Fruit fly (Drosophila melanogaster) whole organism, prepupa: ENCODE measurements around the gene CG3544.

ENCODE experiments used
- CG11294 ChIP-seq: fragments of 200-800 bp; sonication (Bioruptor generic); IDR thresholded peaks from 2 replicates; pipeline ENCODE4 v1.3.6; 2022; ENCODE audit warnings: missing biosample characterization, missing genetic modification characterization
- CG11762 ChIP-seq: fragments of 200-800 bp; sonication (Bioruptor generic); optimal IDR thresholded peaks from 3 replicates; lab custom pipeline; 2016; ENCODE audit warnings: missing biosample characterization, missing genetic modification characterization; ENCODE audit not compliant: insufficient read depth
- CG11902 ChIP-seq: fragments of 200-800 bp; sonication (Bioruptor generic); optimal IDR thresholded peaks from 3 replicates; lab custom pipeline; 2016; ENCODE audit warnings: missing biosample characterization, missing genetic modification characterization
- CG15336 ChIP-seq: fragments of 200-800 bp; sonication (Bioruptor generic); IDR thresholded peaks from 2 replicates; pipeline ENCODE4 v1.3.6; 2022; ENCODE audit warnings: missing biosample characterization, missing genetic modification characterization
- CG1621 ChIP-seq: fragments of 200-800 bp; sonication (Bioruptor generic); optimal IDR thresholded peaks from 3 replicates; lab custom pipeline; 2018; ENCODE audit warnings: missing biosample characterization, mild to moderate bottlenecking, missing genetic modification characterization
- CG16779 ChIP-seq: fragments of 200-800 bp; sonication (Bioruptor generic); optimal IDR thresholded peaks from 3 replicates; lab custom pipeline; 2017; ENCODE audit warnings: missing biosample characterization, mild to moderate bottlenecking, missing genetic modification characterization
- CG3032 ChIP-seq: fragments of 200-800 bp; optimal IDR thresholded peaks from 2 replicates; lab custom pipeline; 2019; ENCODE audit warnings: missing biosample characterization, mild to moderate bottlenecking, missing genetic modification characterization, moderate library complexity
- CG31627 ChIP-seq: fragments of 200-800 bp; sonication (Bioruptor generic); optimal IDR thresholded peaks from 3 replicates; lab custom pipeline; 2016; ENCODE audit warnings: missing biosample characterization, missing genetic modification characterization
- CG3919 ChIP-seq: fragments of 200-800 bp; sonication (Bioruptor generic); optimal IDR thresholded peaks from 3 replicates; lab custom pipeline; 2016; ENCODE audit warnings: missing biosample characterization, missing genetic modification characterization
- CG4318 ChIP-seq: fragments of 200-800 bp; sonication (Bioruptor generic); optimal IDR thresholded peaks from 3 replicates; lab custom pipeline; 2017; ENCODE audit warnings: missing biosample characterization, mild to moderate bottlenecking, missing genetic modification characterization
- CG6163 ChIP-seq: fragments of 200-800 bp; sonication (Bioruptor generic); IDR thresholded peaks from 3 replicates; pipeline ENCODE4 v1.3.6; 2022; ENCODE audit warnings: missing biosample characterization, missing genetic modification characterization
- CG6854 ChIP-seq: fragments of 200-800 bp; sonication (Bioruptor generic); optimal IDR thresholded peaks from 2 replicates; lab custom pipeline; 2017; ENCODE audit warnings: missing biosample characterization, mild to moderate bottlenecking, missing genetic modification characterization
- CG7368 ChIP-seq: fragments of 200-800 bp; sonication (Bioruptor generic); optimal IDR thresholded peaks from 3 replicates; lab custom pipeline; 2016; ENCODE audit warnings: missing biosample characterization, missing genetic modification characterization
- CG8119 ChIP-seq: fragments of 200-800 bp; sonication (Bioruptor generic); IDR thresholded peaks from 3 replicates; pipeline ENCODE4 v1.3.6; 2022; ENCODE audit warnings: missing biosample characterization, missing genetic modification characterization
- Eip75B ChIP-seq: fragments of 200-800 bp; sonication (Bioruptor generic); optimal IDR thresholded peaks from 3 replicates; lab custom pipeline; 2016; ENCODE audit warnings: missing biosample characterization, missing genetic modification characterization
- Eip78C ChIP-seq: fragments of 200-800 bp; sonication (Bioruptor generic); peaks from one replicate; lab custom pipeline; 2016; ENCODE audit warnings: missing biosample characterization, missing genetic modification characterization
- Eip93F ChIP-seq: fragments of 200-800 bp; sonication (Bioruptor generic); optimal IDR thresholded peaks from 2 replicates; lab custom pipeline; 2016; ENCODE audit warnings: missing biosample characterization, mild to moderate bottlenecking, missing genetic modification characterization
- Ets21C ChIP-seq: fragments of 200-800 bp; sonication (Bioruptor generic); optimal IDR thresholded peaks from 3 replicates; lab custom pipeline; 2016; ENCODE audit warnings: missing biosample characterization, missing genetic modification characterization
- Ets96B ChIP-seq: fragments of 200-800 bp; optimal IDR thresholded peaks from 2 replicates; lab custom pipeline; 2019; ENCODE audit warnings: missing biosample characterization, mild to moderate bottlenecking, missing genetic modification characterization, moderate library complexity
- Gug ChIP-seq: fragments of 200-800 bp; sonication (Bioruptor generic); IDR thresholded peaks from 2 replicates; pipeline ENCODE4 v1.3.6; 2022; ENCODE audit warnings: missing biosample characterization, missing genetic modification characterization
- Hr39 ChIP-seq: fragments of 200-800 bp; sonication (Bioruptor generic); optimal IDR thresholded peaks from 2 replicates; lab custom pipeline; 2016; ENCODE audit warnings: missing biosample characterization, missing genetic modification characterization
- Hr4 ChIP-seq: fragments of 200-800 bp; sonication (Bioruptor generic); optimal IDR thresholded peaks from 3 replicates; lab custom pipeline; 2016; ENCODE audit warnings: missing biosample characterization, missing genetic modification characterization
- Met ChIP-seq: fragments of 200-800 bp; sonication (Bioruptor generic); optimal IDR thresholded peaks from 3 replicates; lab custom pipeline; 2016; ENCODE audit warnings: missing biosample characterization, missing genetic modification characterization
- Sox102F ChIP-seq: fragments of 200-800 bp; sonication (Bioruptor generic); optimal IDR thresholded peaks from 2 replicates; lab custom pipeline; 2016; ENCODE audit warnings: missing biosample characterization, mild to moderate bottlenecking, missing genetic modification characterization
- Sox14 ChIP-seq: fragments of 200-800 bp; sonication (Bioruptor generic); optimal IDR thresholded peaks from 3 replicates; lab custom pipeline; 2016; ENCODE audit warnings: missing biosample characterization, missing genetic modification characterization
- achi ChIP-seq: fragments of 200-800 bp; sonication (Bioruptor generic); optimal IDR thresholded peaks from 3 replicates; lab custom pipeline; 2016; ENCODE audit warnings: missing biosample characterization, missing genetic modification characterization
- cyc ChIP-seq: fragments of 200-800 bp; sonication (Bioruptor generic); optimal IDR thresholded peaks from 3 replicates; lab custom pipeline; 2016; ENCODE audit warnings: missing biosample characterization, missing genetic modification characterization
- dsx ChIP-seq: fragments of 200-800 bp; optimal IDR thresholded peaks from 3 replicates; lab custom pipeline; 2019; ENCODE audit warnings: missing biosample characterization, mild to moderate bottlenecking, missing genetic modification characterization, moderate library complexity; ENCODE audit not compliant: poor library complexity, severe bottlenecking
- eg ChIP-seq: fragments of 200-800 bp; sonication (Bioruptor generic); IDR thresholded peaks from 3 replicates; pipeline ENCODE4 v1.3.6; 2022; ENCODE audit warnings: missing biosample characterization, missing genetic modification characterization
- fd59A ChIP-seq: fragments of 200-800 bp; sonication (Bioruptor generic); optimal IDR thresholded peaks from 2 replicates; lab custom pipeline; 2017; ENCODE audit warnings: missing biosample characterization, mild to moderate bottlenecking, missing genetic modification characterization, missing genetic modification reagents
- fd85E ChIP-seq: fragments of 200-800 bp; sonication (Bioruptor generic); optimal IDR thresholded peaks from 3 replicates; lab custom pipeline; 2016; ENCODE audit warnings: missing biosample characterization, missing genetic modification characterization
- fkh ChIP-seq: fragments of 200-800 bp; sonication (Bioruptor generic); optimal IDR thresholded peaks from 3 replicates; lab custom pipeline; 2017; ENCODE audit warnings: missing biosample characterization, mild to moderate bottlenecking, missing genetic modification characterization, moderate library complexity
- lz ChIP-seq: fragments of 200-800 bp; sonication (Bioruptor generic); optimal IDR thresholded peaks from 3 replicates; lab custom pipeline; 2016; ENCODE audit warnings: missing biosample characterization, missing genetic modification characterization
- net ChIP-seq: fragments of 200-800 bp; sonication (Bioruptor generic); optimal IDR thresholded peaks from 3 replicates; lab custom pipeline; 2016; ENCODE audit warnings: missing biosample characterization, missing genetic modification characterization
- pdm3 ChIP-seq: fragments of 200-800 bp; sonication (Bioruptor generic); optimal IDR thresholded peaks from 3 replicates; lab custom pipeline; 2016; ENCODE audit warnings: missing biosample characterization, missing genetic modification characterization
- salr ChIP-seq, 2 experiments: fragments of 200-800 bp; sonication (Bioruptor generic); optimal IDR thresholded peaks; 3 replicates each; lab custom pipeline; 2016 to 2018; ENCODE audit warnings: missing biosample characterization in 2 of 2, missing genetic modification characterization in 2 of 2, mild to moderate bottlenecking in 1 of 2
- ss ChIP-seq, 2 experiments: fragments of 200-800 bp; sonication (Bioruptor generic); optimal IDR thresholded peaks; 2 replicates in 1 of 2; 3 replicates in 1 of 2; lab custom pipeline; 2017 to 2018; ENCODE audit warnings: mild to moderate bottlenecking in 2 of 2, missing biosample characterization in 2 of 2, missing genetic modification characterization in 2 of 2, moderate library complexity in 1 of 2
- svp ChIP-seq: fragments of 200-800 bp; sonication (Bioruptor generic); peaks from one replicate; lab custom pipeline; 2016; ENCODE audit warnings: missing biosample characterization, missing genetic modification characterization
- topi ChIP-seq: fragments of 200-800 bp; sonication (Bioruptor generic); optimal IDR thresholded peaks from 3 replicates; lab custom pipeline; 2016; ENCODE audit warnings: missing biosample characterization, missing genetic modification characterization

The CG3544 gene

dm6 chr2L:819315-820032, 35.3 kb downstream of the CG3544 start, which contains the start of the genes PGAP2 and Clp (continued):
- peak in 1 of 2 experiments; percentile 48 for TF ChIP-seq ss (GFP tag; optimal IDR thresholded peaks at IDR 0.05; lab: Kevin White, UChicago)
- TF ChIP-seq Met (GFP tag; lab: Kevin White, UChicago): no peak
- peak; percentile 50 for TF ChIP-seq Gug (GFP tag; lab: Robert Waterston, UW)
- TF ChIP-seq CG1621 (tag; lab: Kevin White, UChicago): no peak
- no peak for TF ChIP-seq pdm3 (GFP tag; lab: Kevin White, UChicago)
- peak; percentile 64 for TF ChIP-seq Sox14 (GFP tag; lab: Kevin White, UChicago)
- TF ChIP-seq Sox102F: no peak
- TF ChIP-seq achi (GFP tag; lab: Kevin White, UChicago): no peak
- TF ChIP-seq fd85E (GFP tag; lab: Kevin White, UChicago): no peak

dm6 chr2L:821242-821985, 37.3 kb downstream of the CG3544 start, which contains the start of gene CG3662:
TSS of gene CG3662 (plus strand) at chr2L:821289.
- TF ChIP-seq Sox14 (GFP tag; lab: Kevin White, UChicago): peak; percentile 1
- peak; percentile 67 for TF ChIP-seq svp (GFP tag; lab: Kevin White, UChicago)
- TF ChIP-seq CG31627 (GFP tag; lab: Kevin White, UChicago): no peak
- peak; percentile 49 for TF ChIP-seq Eip78C (GFP tag; lab: Kevin White, UChicago)
- TF ChIP-seq fkh (GFP tag; lab: Kevin White, UChicago): peak; percentile 47
- no peak for TF ChIP-seq CG3919 (GFP tag; lab: Kevin White, UChicago)
- 0 out of 3 replicates have a peak, but pooled peaks have one; percentile 22 for TF ChIP-seq CG8119

- TF ChIP-seq CG16779 (tag; lab: Kevin White, UChicago): no peak
- no peak for TF ChIP-seq CG7368 (GFP tag; lab: Kevin White, UChicago)
- TF ChIP-seq Hr39 (GFP tag; lab: Kevin White, UChicago): no peak
- peak; percentile 78 for TF ChIP-seq svp (GFP tag; lab: Kevin White, UChicago)
- TF ChIP-seq CG11294 (GFP tag; lab: Robert Waterston, UW): no peak
- no peak for TF ChIP-seq cyc
- TF ChIP-seq fd59A (GFP tag; lab: Kevin White, UChicago): no peak
- no peak for TF ChIP-seq dsx (GFP tag; lab: Kevin White, UChicago)
- TF ChIP-seq CG11762 (GFP tag; lab: Kevin White, UChicago): no peak
- TF ChIP-seq CG3919 (GFP tag; lab: Kevin White, UChicago): no peak
- TF ChIP-seq CG4318 (GFP tag; lab: Kevin White, UChicago): no peak
- peak; percentile 14; the same call in 1 of the 2 replicates for TF ChIP-seq CG15336 (GFP tag; lab: Robert Waterston, UW)
- TF ChIP-seq Gug (GFP tag; lab: Robert Waterston, UW): no peak
- no peak for TF ChIP-seq CG6163 (GFP tag; lab: Robert Waterston, UW)
- 0 out of 3 replicates have a peak, but pooled peaks have one; percentile 4 for TF ChIP-seq CG8119
- TF ChIP-seq Sox102F: no peak
- peak; percentile 73 for TF ChIP-seq Eip78C (GFP tag; lab: Kevin White, UChicago)
Measured at dm6 chr2L:821986-822711, 38.0 kb downstream of the CG3544 start.

dm6 chr2L:825768-826263, 41.7 kb downstream of the CG3544 start, which contains the start of the genes CG3862 and dock:
TSS of gene CG3862 (minus strand) at chr2L:825861.
TSS of gene dock (plus strand) at chr2L:825969.
- no peak for TF ChIP-seq CG11902
- TF ChIP-seq Eip93F: no peak
- TF ChIP-seq net: no peak
- no peak for TF ChIP-seq Ets96B (tag; lab: Kevin White, UChicago)
- TF ChIP-seq Eip75B (GFP tag; lab: Kevin White, UChicago): peak; percentile 59
- TF ChIP-seq eg: peak; percentile 34; the same call in 1 of the 3 replicates
- TF ChIP-seq fkh (GFP tag; lab: Kevin White, UChicago): peak; percentile 66
- TF ChIP-seq salr (GFP tag; optimal IDR thresholded peaks at IDR 0.05; lab: Kevin White, UChicago): no peak
- no peak for TF ChIP-seq Hr4 (GFP tag; lab: Kevin White, UChicago)
- peak; percentile 35 for TF ChIP-seq CG6854
- TF ChIP-seq CG31627 (GFP tag; lab: Kevin White, UChicago): peak; percentile 41
- TF ChIP-seq fd59A (GFP tag; lab: Kevin White, UChicago): no peak
- TF ChIP-seq topi (GFP tag; lab: Kevin White, UChicago): peak; percentile 38
- TF ChIP-seq Hr39 (GFP tag; lab: Kevin White, UChicago): no peak
- peak; percentile 29 for TF ChIP-seq lz (GFP tag; lab: Kevin White, UChicago)
- peak in 1 of 2 experiments; percentile 33 for TF ChIP-seq ss (GFP tag; optimal IDR thresholded peaks at IDR 0.05; lab: Kevin White, UChicago)
- TF ChIP-seq cyc: peak; percentile 33
- TF ChIP-seq Eip78C (GFP tag; lab: Kevin White, UChicago): peak; percentile 86
- no peak for TF ChIP-seq Met (GFP tag; lab: Kevin White, UChicago)
- TF ChIP-seq CG3032 (tag; lab: Kevin White, UChicago): no peak
- TF ChIP-seq Ets21C (GFP tag; lab: Kevin White, UChicago): peak; percentile 14
